Worm (Caenorhabditis elegans): ENCODE results near the gene cec-8.

The cec-8 gene

ce11 chrIII:481259-481658 is 52.1 kb downstream of the cec-8 start:
- TF ChIP-seq ceh-16 (tag; optimal IDR thresholded peaks at IDR 0.05) (no peak), ceh-28 (tag; optimal IDR thresholded peaks at IDR 0.05) (no peak), ama-1 (optimal IDR thresholded peaks at IDR 0.05) (no peak), mml-1 (tag; optimal IDR thresholded peaks at IDR 0.05) (no peak), pha-4 (tag; optimal IDR thresholded peaks at IDR 0.05) (no peak), nhr-43 (tag; optimal IDR thresholded peaks at IDR 0.05; ENCODE audit: poor library complexity, severe bottlenecking) (no peak), fkh-2 (tag; optimal IDR thresholded peaks at IDR 0.05) (no peak), R02D3.7 (tag; optimal IDR thresholded peaks at IDR 0.05) (no peak), skn-1 (tag; optimal IDR thresholded peaks at IDR 0.05) (no peak), tbx-2 (tag; optimal IDR thresholded peaks at IDR 0.05) (no peak)

Data from whole organism, L3 larva.